Worm (Caenorhabditis elegans): ENCODE data around the gene cbs-2.

DNA sequence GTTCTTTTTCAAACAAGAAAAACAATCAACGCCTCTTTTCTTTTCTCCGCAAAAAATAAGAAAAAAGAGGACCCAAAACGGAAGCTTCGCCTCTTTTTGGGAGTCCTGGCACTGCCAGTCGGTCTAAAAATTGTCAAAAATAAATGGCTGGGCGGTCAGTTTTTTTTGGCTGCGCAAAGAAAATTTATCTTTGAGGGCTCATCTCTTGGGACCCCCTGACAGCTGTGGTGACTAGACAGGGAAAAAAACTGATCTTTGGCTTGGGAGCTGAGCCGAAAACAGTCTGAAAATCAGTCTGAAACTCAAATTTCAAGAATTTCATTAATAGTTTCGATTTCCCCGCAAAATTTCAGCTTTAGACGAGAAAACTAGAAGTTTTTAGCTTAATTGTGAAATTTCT lies 32.8 kb downstream of the cbs-2 start:
- TF ChIP-seq ztf-11 (tag; optimal IDR thresholded peaks at IDR 0.05): no peak
- TF ChIP-seq blmp-1 (tag; optimal IDR thresholded peaks at IDR 0.05; ENCODE audit: insufficient read depth): no peak
- TF ChIP-seq nhr-77 (tag; optimal IDR thresholded peaks at IDR 0.05): no peak

Data from whole organism, L2 larva.